Fruit fly (Drosophila melanogaster) whole organism, wandering third instar larva: ENCODE measurements around the gene CG32756.

Experiments used
- Abd-B ChIP-seq: fragments of >200 bp; optimal IDR thresholded peaks from 2 replicates; lab custom pipeline; 2017; ENCODE audit warnings: missing biosample characterization, missing genetic modification characterization
- CG32264 ChIP-seq: fragments of 200-800 bp; sonication (Bioruptor generic); optimal IDR thresholded peaks from 2 replicates; lab custom pipeline; 2016; ENCODE audit warnings: missing biosample characterization, missing genetic modification characterization
- CG9705 ChIP-seq: fragments of 200-800 bp; sonication (Bioruptor generic); optimal IDR thresholded peaks from 2 replicates; lab custom pipeline; 2018; ENCODE audit warnings: missing biosample characterization, mild to moderate bottlenecking, missing genetic modification characterization
- Dif ChIP-seq: fragments of 200-275, 200-300 bp; sonication (Bioruptor generic); optimal IDR thresholded peaks from 2 replicates; lab custom pipeline; 2018; ENCODE audit warnings: missing biosample characterization, missing genetic modification characterization; ENCODE audit not compliant: partially characterized antibody
- Mio ChIP-seq: sonication (Bioruptor generic); optimal IDR thresholded peaks from 2 replicates; lab custom pipeline; 2016; ENCODE audit warnings: missing biosample characterization, missing genetic modification characterization
- OdsH ChIP-seq: fragments of 200-800 bp; sonication (Bioruptor generic); optimal IDR thresholded peaks from 2 replicates; lab custom pipeline; 2016; ENCODE audit warnings: missing biosample characterization, mild to moderate bottlenecking, missing genetic modification characterization
- br ChIP-seq: fragments of 200-800 bp; sonication (Bioruptor generic); optimal IDR thresholded peaks from 2 replicates; lab custom pipeline; 2016; ENCODE audit warnings: missing biosample characterization, missing genetic modification characterization
- brk ChIP-seq: fragments of 200-800 bp; sonication (Bioruptor generic); optimal IDR thresholded peaks from 2 replicates; lab custom pipeline; 2016; ENCODE audit warnings: missing biosample characterization, mild to moderate bottlenecking, missing genetic modification characterization
- foxo ChIP-seq, 2 experiments: fragments of 200-800 bp; sonication (Bioruptor generic); optimal IDR thresholded peaks; 2 replicates in 1 of 2; 3 replicates in 1 of 2; lab custom pipeline; 2016 to 2017; ENCODE audit warnings: missing biosample characterization in 2 of 2, missing genetic modification characterization in 2 of 2
- fru ChIP-seq: fragments of 200-800 bp; sonication (Bioruptor generic); optimal IDR thresholded peaks from 3 replicates; lab custom pipeline; 2016; ENCODE audit warnings: missing biosample characterization, mild to moderate bottlenecking, missing genetic modification characterization
- pan ChIP-seq: fragments of >200 bp; optimal IDR thresholded peaks from 2 replicates; lab custom pipeline; 2017
- psq ChIP-seq: fragments of 200-800 bp; sonication (Bioruptor generic); optimal IDR thresholded peaks from 3 replicates; lab custom pipeline; 2017; ENCODE audit warnings: missing biosample characterization, mild to moderate bottlenecking, missing genetic modification characterization, moderate library complexity
- sv ChIP-seq: fragments of 200-800 bp; sonication (Bioruptor generic); optimal IDR thresholded peaks from 3 replicates; lab custom pipeline; 2016; ENCODE audit warnings: missing biosample characterization, missing genetic modification characterization
- woc ChIP-seq: sonication (Bioruptor generic); optimal IDR thresholded peaks from 2 replicates; lab custom pipeline; 2016; ENCODE audit warnings: missing biosample characterization, mild to moderate bottlenecking, missing genetic modification characterization

- TF ChIP-seq Dif (no peak), CG32264 (GFP tag; lab: Kevin White, UChicago) (no peak), Abd-B (GFP tag; lab: Kevin White, UChicago) (no peak), foxo (GFP tag; optimal IDR thresholded peaks at IDR 0.05; lab: Kevin White, UChicago) (peak in 1 of 2 experiments; percentile 34), br (GFP tag; lab: Kevin White, UChicago) (peak; percentile 61), fru (GFP tag; lab: Kevin White, UChicago) (peak; percentile 33), CG9705 (GFP tag; lab: Kevin White, UChicago) (no peak), pan (lab: Kevin White, UChicago) (no peak), woc (GFP tag; lab: Kevin White, UChicago) (peak; percentile 49), Mio (GFP tag; lab: Kevin White, UChicago) (no peak), psq (peak; percentile 46), OdsH (peak; percentile 40), brk (GFP tag; lab: Kevin White, UChicago) (no peak), sv (GFP tag; lab: Kevin White, UChicago) (no peak)
Measured at dm6 chrX:5896809-5897700, 48.4 kb upstream of the CG32756 start.
